Fruit fly (Drosophila melanogaster) whole organism, embryonic: ENCODE results near the gene Doc2.
A peak's percentile ranks its signal among the peaks of the same experiment; 100 is the strongest.

Source experiments
- CG10431 ChIP-seq: fragments of 200-800 bp; sonication (Bioruptor generic); optimal IDR thresholded peaks from 3 replicates; lab custom pipeline; 2018; ENCODE audit warnings: missing biosample characterization, mild to moderate bottlenecking, missing genetic modification characterization
- CG11247 ChIP-seq: fragments of 200-800 bp; sonication (Bioruptor generic); IDR thresholded peaks from 2 replicates; pipeline ENCODE4 v1.3.6; 2022; ENCODE audit warnings: missing biosample characterization, missing genetic modification characterization
- CG12104 ChIP-seq: fragments of 200-800 bp; sonication (Bioruptor generic); optimal IDR thresholded peaks from 3 replicates; lab custom pipeline; 2016; ENCODE audit warnings: missing biosample characterization, missing genetic modification characterization
- CG15514 ChIP-seq: fragments of 200-800 bp; sonication (Bioruptor generic); optimal IDR thresholded peaks from 3 replicates; lab custom pipeline; 2017; ENCODE audit warnings: missing biosample characterization, missing genetic modification characterization, mild to moderate bottlenecking, moderate library complexity, missing genetic modification reagents
- CG1647 ChIP-seq: fragments of 200-800 bp; sonication (Bioruptor generic); optimal IDR thresholded peaks from 3 replicates; lab custom pipeline; 2016; ENCODE audit warnings: missing biosample characterization, missing genetic modification characterization
- CG16779 ChIP-seq: fragments of 200-800 bp; sonication (Bioruptor generic); IDR thresholded peaks from 2 replicates; pipeline ENCODE4 v1.3.6; 2022; ENCODE audit warnings: missing biosample characterization, missing genetic modification characterization
- CG18619 ChIP-seq: fragments of 200-800 bp; sonication (Bioruptor generic); optimal IDR thresholded peaks from 3 replicates; lab custom pipeline; 2017; ENCODE audit warnings: missing biosample characterization, mild to moderate bottlenecking, missing genetic modification characterization
- CG18764 ChIP-seq: fragments of 200-800 bp; sonication (Bioruptor generic); optimal IDR thresholded peaks from 3 replicates; lab custom pipeline; 2016; ENCODE audit warnings: missing biosample characterization, missing genetic modification characterization
- CG2120 ChIP-seq: fragments of 200-800 bp; sonication (Bioruptor generic); optimal IDR thresholded peaks from 3 replicates; lab custom pipeline; 2016; ENCODE audit warnings: missing biosample characterization, missing genetic modification characterization
- CG30431 ChIP-seq: fragments of 200-800 bp; sonication (Bioruptor generic); optimal IDR thresholded peaks from 2 replicates; lab custom pipeline; 2017; ENCODE audit warnings: missing biosample characterization, missing genetic modification characterization
- CG32532 ChIP-seq: fragments of 200-800 bp; sonication (Bioruptor generic); IDR thresholded peaks from 2 replicates; pipeline ENCODE4 v1.3.6; 2022; ENCODE audit warnings: missing biosample characterization, missing genetic modification characterization
- CG32767 ChIP-seq: fragments of 200-800 bp; sonication (Bioruptor generic); IDR thresholded peaks from 2 replicates; pipeline ENCODE4 v1.3.6; 2022; ENCODE audit warnings: missing biosample characterization, missing genetic modification characterization
- CG33557 ChIP-seq: fragments of 200-800 bp; sonication (Bioruptor generic); optimal IDR thresholded peaks from 2 replicates; lab custom pipeline; 2019; ENCODE audit warnings: missing biosample characterization, mild to moderate bottlenecking, missing genetic modification characterization, moderate library complexity
- CG4404 ChIP-seq: fragments of 200-800 bp; sonication (Bioruptor generic); IDR thresholded peaks from 2 replicates; pipeline ENCODE4 v1.3.6; 2022; ENCODE audit warnings: missing biosample characterization, missing genetic modification characterization
- CG6272 ChIP-seq: fragments of 200-800 bp; sonication (Bioruptor generic); IDR thresholded peaks from 2 replicates; pipeline ENCODE4 v1.3.6; 2022; ENCODE audit warnings: missing biosample characterization, missing genetic modification characterization
- CG7987 ChIP-seq: fragments of 200-800 bp; sonication (Bioruptor generic); optimal IDR thresholded peaks from 2 replicates; lab custom pipeline; 2018; ENCODE audit warnings: missing biosample characterization, mild to moderate bottlenecking, missing genetic modification characterization, moderate library complexity
- CG8388 ChIP-seq: fragments of 200-800 bp; sonication (Bioruptor generic); optimal IDR thresholded peaks from 2 replicates; lab custom pipeline; 2019; ENCODE audit warnings: missing biosample characterization, mild to moderate bottlenecking, missing genetic modification characterization, moderate library complexity
- CG8478 ChIP-seq: fragments of >200 bp; optimal IDR thresholded peaks from 2 replicates; lab custom pipeline; 2018
- CG8765 ChIP-seq: fragments of 200-800 bp; sonication (Bioruptor generic); IDR thresholded peaks from 2 replicates; pipeline ENCODE4 v1.3.6; 2022; ENCODE audit warnings: missing biosample characterization, missing genetic modification characterization
- CG9609 ChIP-seq: fragments of 200-800 bp; sonication (Bioruptor generic); optimal IDR thresholded peaks from 3 replicates; lab custom pipeline; 2016; ENCODE audit warnings: missing biosample characterization, missing genetic modification characterization
- CG9932 ChIP-seq: fragments of 200-800 bp; sonication (Bioruptor generic); IDR thresholded peaks from 2 replicates; pipeline ENCODE4 v1.3.6; 2022; ENCODE audit warnings: missing biosample characterization, missing genetic modification characterization
- D ChIP-seq, 2 experiments: fragments of 200-800 bp in 1 of 2; fragments of >200 bp in 1 of 2; sonication (Bioruptor generic) in 1 of 2; optimal IDR thresholded peaks; 2 replicates in 1 of 2; 3 replicates in 1 of 2; lab custom pipeline; 2017; ENCODE audit warnings: mild to moderate bottlenecking in 1 of 2, missing biosample characterization in 1 of 2, missing genetic modification characterization in 1 of 2, missing genetic modification reagents in 1 of 2
- Doc2 ChIP-seq: fragments of 200-800 bp; sonication (Bioruptor generic); IDR thresholded peaks from 2 replicates; pipeline ENCODE4 v1.3.6; 2022; ENCODE audit warnings: missing biosample characterization, missing genetic modification characterization
- Drgx ChIP-seq: fragments of 200-800 bp; sonication (Bioruptor generic); IDR thresholded peaks from 2 replicates; pipeline ENCODE4 v1.3.6; 2022; ENCODE audit warnings: missing biosample characterization, missing genetic modification characterization
- E2f2 ChIP-seq: fragments of 200-800 bp; sonication (Bioruptor generic); IDR thresholded peaks from 2 replicates; pipeline ENCODE4 v1.3.6; 2022; ENCODE audit warnings: missing biosample characterization, missing genetic modification characterization
- Fer1 ChIP-seq: fragments of 200-800 bp; sonication (Bioruptor generic); optimal IDR thresholded peaks from 2 replicates; lab custom pipeline; 2017; ENCODE audit warnings: missing biosample characterization, mild to moderate bottlenecking, missing genetic modification characterization
- Hr51 ChIP-seq, 2 experiments: fragments of 200-800 bp; sonication (Bioruptor generic); optimal IDR thresholded peaks; 2 replicates in 1 of 2; 3 replicates in 1 of 2; lab custom pipeline; 2016 to 2018; ENCODE audit warnings: missing biosample characterization in 2 of 2, missing genetic modification characterization in 2 of 2, mild to moderate bottlenecking in 1 of 2, moderate library complexity in 1 of 2
- Lhr ChIP-seq: fragments of 200-800 bp; sonication (Bioruptor generic); optimal IDR thresholded peaks from 3 replicates; lab custom pipeline; 2017; ENCODE audit warnings: mild to moderate bottlenecking, missing biosample characterization, missing genetic modification reagents, missing genetic modification characterization
- Max ChIP-seq: fragments of 200-800 bp; sonication (Bioruptor generic); optimal IDR thresholded peaks from 2 replicates; lab custom pipeline; 2016; ENCODE audit warnings: missing biosample characterization, mild to moderate bottlenecking, missing genetic modification characterization
- Mes4 ChIP-seq: fragments of 200-800 bp; sonication (Bioruptor generic); optimal IDR thresholded peaks from 2 replicates; lab custom pipeline; 2016; ENCODE audit warnings: missing biosample characterization, missing genetic modification characterization
- Nf-YC ChIP-seq: fragments of 200-800 bp; optimal IDR thresholded peaks from 3 replicates; lab custom pipeline; 2019; ENCODE audit warnings: missing biosample characterization, mild to moderate bottlenecking, missing genetic modification characterization, moderate library complexity
- Pdp1 ChIP-seq, 2 experiments: fragments of 200-800 bp; sonication (Bioruptor generic); optimal IDR thresholded peaks; 3 replicates each; lab custom pipeline; 2016; ENCODE audit warnings: missing biosample characterization in 2 of 2, missing genetic modification characterization in 2 of 2, mild to moderate bottlenecking in 1 of 2, moderate library complexity in 1 of 2
- Sin3A ChIP-seq: fragments of >200 bp; optimal IDR thresholded peaks from 2 replicates; lab custom pipeline; 2018
- Tbp ChIP-seq: fragments of >200 bp; optimal IDR thresholded peaks from 2 replicates; lab custom pipeline; 2018; ENCODE audit warnings: missing biosample characterization, missing genetic modification characterization
- bab2 ChIP-seq: fragments of 200-800 bp; sonication (Bioruptor generic); optimal IDR thresholded peaks from 2 replicates; lab custom pipeline; 2016; ENCODE audit warnings: missing biosample characterization, missing genetic modification characterization
- ci ChIP-seq: fragments of 200-800 bp; sonication (Bioruptor generic); IDR thresholded peaks from 3 replicates; pipeline ENCODE4 v1.3.6; 2022; ENCODE audit warnings: missing biosample characterization, missing genetic modification characterization
- eve ChIP-seq, 2 experiments: fragments of >200 bp; optimal IDR thresholded peaks; 2 replicates each; lab custom pipeline; 2017; ENCODE audit warnings: missing biosample characterization in 2 of 2, missing genetic modification characterization in 2 of 2
- gsb ChIP-seq: fragments of 200-800 bp; sonication (Bioruptor generic); IDR thresholded peaks from 2 replicates; pipeline ENCODE4 v1.3.6; 2022; ENCODE audit warnings: missing biosample characterization, missing genetic modification characterization
- ind ChIP-seq: fragments of 200-800 bp; sonication (Bioruptor generic); optimal IDR thresholded peaks from 3 replicates; lab custom pipeline; 2016; ENCODE audit warnings: missing biosample characterization, missing genetic modification characterization
- klu ChIP-seq: fragments of 200-800 bp; sonication (Bioruptor generic); IDR thresholded peaks from 2 replicates; pipeline ENCODE4 v1.3.6; 2022; ENCODE audit warnings: missing biosample characterization, missing genetic modification characterization
- lbe ChIP-seq: fragments of 200-800 bp; sonication (Bioruptor generic); optimal IDR thresholded peaks from 2 replicates; lab custom pipeline; 2016; ENCODE audit warnings: missing biosample characterization, mild to moderate bottlenecking, missing genetic modification characterization
- pnt ChIP-seq: fragments of 200-800 bp; sonication (Bioruptor generic); optimal IDR thresholded peaks from 3 replicates; lab custom pipeline; 2016; ENCODE audit warnings: missing biosample characterization, missing genetic modification characterization
- row ChIP-seq: fragments of 200-800 bp; sonication (Bioruptor generic); IDR thresholded peaks from 3 replicates; pipeline ENCODE4 v1.3.6; 2022; ENCODE audit warnings: missing biosample characterization, missing genetic modification characterization
- scrt ChIP-seq: fragments of 200-800 bp; sonication (Bioruptor generic); optimal IDR thresholded peaks from 2 replicates; lab custom pipeline; 2018; ENCODE audit warnings: missing biosample characterization, mild to moderate bottlenecking, missing genetic modification characterization, moderate library complexity
- sd ChIP-seq: fragments of 200-800 bp; sonication (Bioruptor generic); optimal IDR thresholded peaks from 3 replicates; lab custom pipeline; 2018; ENCODE audit warnings: missing biosample characterization, mild to moderate bottlenecking, missing genetic modification characterization, moderate library complexity
- so ChIP-seq: fragments of 200-800 bp; sonication (Bioruptor generic); IDR thresholded peaks from 3 replicates; pipeline ENCODE4 v1.3.6; 2022; ENCODE audit warnings: missing biosample characterization, missing genetic modification characterization
- tap ChIP-seq: fragments of 200-800 bp; optimal IDR thresholded peaks from 3 replicates; lab custom pipeline; 2019; ENCODE audit warnings: missing biosample characterization, mild to moderate bottlenecking, missing genetic modification characterization, moderate library complexity
- tgo ChIP-seq: fragments of 200-800 bp; sonication (Bioruptor generic); IDR thresholded peaks from 3 replicates; pipeline ENCODE4 v1.3.6; 2022; ENCODE audit warnings: missing biosample characterization, missing genetic modification characterization
- unc-4 ChIP-seq: fragments of 200-800 bp; sonication (Bioruptor generic); IDR thresholded peaks from 2 replicates; pipeline ENCODE4 v1.3.6; 2022; ENCODE audit warnings: missing biosample characterization, missing genetic modification characterization; ENCODE audit not compliant: partially characterized antibody
- unpg ChIP-seq: fragments of 200-800 bp; sonication (Bioruptor generic); optimal IDR thresholded peaks from 3 replicates; lab custom pipeline; 2018; ENCODE audit warnings: missing biosample characterization, mild to moderate bottlenecking, missing genetic modification characterization, moderate library complexity

Doc2 gene

DNA sequence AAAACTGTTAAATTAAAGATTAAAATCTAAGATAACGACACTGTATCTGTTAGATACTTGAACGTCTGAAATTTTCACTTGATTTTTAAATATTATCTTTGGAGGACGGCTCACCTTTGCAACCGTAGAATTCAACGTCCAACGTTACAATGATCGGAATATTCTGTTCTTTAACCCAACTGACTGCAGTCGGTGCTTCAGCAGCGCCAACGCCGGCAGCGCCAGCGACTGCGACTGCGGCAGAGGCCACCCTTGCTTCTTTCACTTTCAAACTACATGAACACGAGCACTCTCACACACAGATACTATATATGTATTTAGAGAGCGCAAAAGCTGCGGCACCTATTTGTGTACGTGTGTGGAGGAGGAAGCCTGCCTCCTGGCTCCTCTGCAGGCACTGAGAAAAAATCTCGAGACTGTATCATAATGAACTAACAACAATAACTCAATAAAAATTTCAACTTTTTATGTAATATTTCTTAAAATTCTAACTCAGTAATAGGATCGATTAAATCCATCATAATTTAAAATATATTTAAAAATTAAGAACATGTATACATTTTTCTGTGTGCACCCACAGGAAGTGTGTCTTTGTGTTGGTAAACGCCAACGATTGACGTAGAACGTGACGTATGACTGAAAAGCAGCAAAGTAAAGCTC, 38.5 kb upstream of the Doc2 start (continued):
- no peak for TF ChIP-seq Tbp (GFP tag; lab: Kevin White, UChicago)
- TF ChIP-seq CG16779 (GFP tag; lab: Robert Waterston, UW), result 0 out of 2 replicates have a peak, but pooled peaks have one; percentile 66
- TF ChIP-seq pnt (GFP tag; lab: Kevin White, UChicago), result peak; percentile 23
- TF ChIP-seq Sin3A (lab: Kevin White, UChicago), result no peak
- peak; percentile 96 for TF ChIP-seq Fer1 (GFP tag; lab: Kevin White, UChicago)
- TF ChIP-seq row, result peak; percentile 96
- TF ChIP-seq so (GFP tag; lab: Robert Waterston, UW), result peak; percentile 87
- TF ChIP-seq Drgx (GFP tag; lab: Robert Waterston, UW), result peak; percentile 97
- TF ChIP-seq CG8765, result peak; percentile 72
- TF ChIP-seq CG6272 (GFP tag; lab: Robert Waterston, UW), result peak; percentile 79
- peak; percentile 59 for TF ChIP-seq Lhr (GFP tag; lab: Kevin White, UChicago)
- peak; percentile 53 to 72 for TF ChIP-seq Pdp1 (GFP tag; optimal IDR thresholded peaks at IDR 0.05; lab: Kevin White, UChicago)
- peak; percentile 80 for TF ChIP-seq Max (GFP tag; lab: Kevin White, UChicago)
- TF ChIP-seq unpg, result peak; percentile 91
- peak; percentile 96 for TF ChIP-seq CG32532
- TF ChIP-seq unc-4 (GFP tag; lab: Robert Waterston, UW), result no peak
- peak; percentile 87 for TF ChIP-seq ind (GFP tag; lab: Kevin White, UChicago)
- TF ChIP-seq sd (tag; lab: Kevin White, UChicago), result peak; percentile 78
- peak; percentile 57 to 91 for TF ChIP-seq Hr51 (GFP tag; optimal IDR thresholded peaks at IDR 0.05; lab: Kevin White, UChicago)
- peak; percentile 92 for TF ChIP-seq ci (GFP tag; lab: Robert Waterston, UW)
- TF ChIP-seq CG4404 (GFP tag; lab: Robert Waterston, UW), result peak; percentile 79
- peak; percentile 91 for TF ChIP-seq scrt (GFP tag; lab: Kevin White, UChicago)
- TF ChIP-seq CG18619 (GFP tag; lab: Kevin White, UChicago), result peak; percentile 87
- TF ChIP-seq bab2 (GFP tag; lab: Kevin White, UChicago), result peak; percentile 46
- peak; percentile 82 for TF ChIP-seq CG32767 (GFP tag; lab: Robert Waterston, UW)
- TF ChIP-seq gsb (GFP tag; lab: Robert Waterston, UW), result peak; percentile 57; the same call in 1 of the 2 replicates
- TF ChIP-seq CG30431 (GFP tag; lab: Kevin White, UChicago), result peak; percentile 69
- TF ChIP-seq Doc2, result peak; percentile 54; the same call in 1 of the 2 replicates
- TF ChIP-seq tap (tag; lab: Kevin White, UChicago), result peak; percentile 85
- TF ChIP-seq CG9609 (GFP tag; lab: Kevin White, UChicago), result peak; percentile 39
- TF ChIP-seq E2f2 (GFP tag; lab: Robert Waterston, UW), result peak; percentile 70
- peak; percentile 90 for TF ChIP-seq tgo (GFP tag; lab: Robert Waterston, UW)
- peak; percentile 97 for TF ChIP-seq lbe
- TF ChIP-seq CG18764 (GFP tag; lab: Kevin White, UChicago), result peak; percentile 74
- TF ChIP-seq Nf-YC, result peak; percentile 83
- peak; percentile 81 for TF ChIP-seq CG15514 (GFP tag; lab: Kevin White, UChicago)
- TF ChIP-seq CG8388 (GFP tag; lab: Kevin White, UChicago), result peak; percentile 90
- peak; percentile 80 for TF ChIP-seq CG33557
- TF ChIP-seq CG1647 (GFP tag; lab: Kevin White, UChicago), result peak; percentile 74
- peak; percentile 68 for TF ChIP-seq CG7987
- TF ChIP-seq klu, result peak; percentile 84
- no peak for TF ChIP-seq Mes4 (GFP tag; lab: Kevin White, UChicago)
- TF ChIP-seq CG12104, result peak; percentile 89
- peak; percentile 80 for TF ChIP-seq CG11247 (GFP tag; lab: Robert Waterston, UW)
- peak; percentile 94 for TF ChIP-seq CG9932 (GFP tag; lab: Robert Waterston, UW)
- TF ChIP-seq CG10431 (GFP tag; lab: Kevin White, UChicago), result peak; percentile 78
- TF ChIP-seq D (optimal IDR thresholded peaks at IDR 0.05; lab: Kevin White, UChicago), result no peak
- peak; percentile 84 for TF ChIP-seq D (GFP tag; optimal IDR thresholded peaks at IDR 0.05; lab: Kevin White, UChicago)
- TF ChIP-seq CG8478 (lab: Kevin White, UChicago), result no peak
- peak; percentile 91 for TF ChIP-seq CG2120
- TF ChIP-seq eve (GFP tag; optimal IDR thresholded peaks at IDR 0.05; lab: Kevin White, UChicago), result peak in 1 of 2 experiments; percentile 92
